Fruit fly (Drosophila melanogaster) whole organism, embryonic: ENCODE data around the gene dre4.

ENCODE experiments used
- Asciz ChIP-seq: fragments of 200-800 bp; sonication (Bioruptor generic); optimal IDR thresholded peaks from 2 replicates; lab custom pipeline; 2017; ENCODE audit warnings: missing biosample characterization, mild to moderate bottlenecking, missing genetic modification characterization, missing genetic modification reagents
- C15 ChIP-seq: fragments of 200-800 bp; sonication (Bioruptor generic); IDR thresholded peaks from 3 replicates; pipeline ENCODE4 v1.3.6; 2022; ENCODE audit warnings: missing biosample characterization, missing genetic modification characterization
- CG10267 ChIP-seq: fragments of 200-800 bp; sonication (Bioruptor generic); optimal IDR thresholded peaks from 2 replicates; lab custom pipeline; 2018; ENCODE audit warnings: missing biosample characterization, mild to moderate bottlenecking, missing genetic modification characterization, moderate library complexity
- CG11696 ChIP-seq: fragments of 200-800 bp; sonication (Bioruptor generic); IDR thresholded peaks from 2 replicates; pipeline ENCODE4 v1.3.6; 2022; ENCODE audit warnings: missing biosample characterization, missing genetic modification characterization
- CG12071 ChIP-seq: fragments of 200-800 bp; sonication (Bioruptor generic); optimal IDR thresholded peaks from 3 replicates; lab custom pipeline; 2018; ENCODE audit warnings: missing biosample characterization, mild to moderate bottlenecking, missing genetic modification characterization
- CG12155 ChIP-seq: fragments of 200-800 bp; sonication (Bioruptor generic); optimal IDR thresholded peaks from 3 replicates; lab custom pipeline; 2016; ENCODE audit warnings: missing biosample characterization, missing genetic modification characterization
- CG14441 ChIP-seq: fragments of 200-800 bp; sonication (Bioruptor generic); IDR thresholded peaks from 2 replicates; pipeline ENCODE4 v1.3.6; 2022; ENCODE audit warnings: missing biosample characterization, missing genetic modification characterization
- CG17359 ChIP-seq: fragments of 200-800 bp; sonication (Bioruptor generic); optimal IDR thresholded peaks from 3 replicates; lab custom pipeline; 2018; ENCODE audit warnings: missing biosample characterization, mild to moderate bottlenecking, missing genetic modification characterization, moderate library complexity
- CG2712 ChIP-seq: fragments of 200-800 bp; optimal IDR thresholded peaks from 3 replicates; lab custom pipeline; 2019; ENCODE audit warnings: missing biosample characterization, mild to moderate bottlenecking, missing genetic modification characterization, moderate library complexity
- CG30403 ChIP-seq: fragments of 200-800 bp; sonication (Bioruptor generic); optimal IDR thresholded peaks from 3 replicates; lab custom pipeline; 2016; ENCODE audit warnings: missing biosample characterization, missing genetic modification characterization
- CG30431 ChIP-seq: fragments of 200-800 bp; sonication (Bioruptor generic); optimal IDR thresholded peaks from 2 replicates; lab custom pipeline; 2017; ENCODE audit warnings: missing biosample characterization, missing genetic modification characterization
- CG31388 ChIP-seq: fragments of 200-800 bp; sonication (Bioruptor generic); optimal IDR thresholded peaks from 2 replicates; lab custom pipeline; 2016; ENCODE audit warnings: missing biosample characterization, missing genetic modification characterization
- CG4360 ChIP-seq: fragments of 200-800 bp; sonication (Bioruptor generic); IDR thresholded peaks from 2 replicates; pipeline ENCODE4 v1.3.6; 2022; ENCODE audit warnings: missing biosample characterization, missing genetic modification characterization
- CG5953 ChIP-seq: fragments of 200-800 bp; sonication (Bioruptor generic); IDR thresholded peaks from 2 replicates; pipeline ENCODE4 v1.3.6; 2022; ENCODE audit warnings: missing biosample characterization, missing genetic modification characterization
- CG6175 ChIP-seq: fragments of 200-800 bp; sonication (Bioruptor generic); IDR thresholded peaks from 3 replicates; pipeline ENCODE4 v1.3.6; 2022; ENCODE audit warnings: missing biosample characterization, missing genetic modification characterization
- CG6254 ChIP-seq: fragments of 200-800 bp; sonication (Bioruptor generic); optimal IDR thresholded peaks from 3 replicates; lab custom pipeline; 2017; ENCODE audit warnings: mild to moderate bottlenecking, missing biosample characterization, missing genetic modification reagents, missing genetic modification characterization
- CG6272 ChIP-seq: fragments of 200-800 bp; sonication (Bioruptor generic); IDR thresholded peaks from 2 replicates; pipeline ENCODE4 v1.3.6; 2022; ENCODE audit warnings: missing biosample characterization, missing genetic modification characterization
- CG6689 ChIP-seq: fragments of 200-800 bp; sonication (Bioruptor generic); IDR thresholded peaks from 2 replicates; pipeline ENCODE4 v1.3.6; 2022; ENCODE audit warnings: missing biosample characterization, missing genetic modification characterization
- CG9437 ChIP-seq: fragments of 200-800 bp; sonication (Bioruptor generic); optimal IDR thresholded peaks from 2 replicates; lab custom pipeline; 2018; ENCODE audit warnings: missing biosample characterization, mild to moderate bottlenecking, missing genetic modification characterization
- Dad ChIP-seq: fragments of 200-800 bp; sonication (Bioruptor generic); optimal IDR thresholded peaks from 3 replicates; lab custom pipeline; 2016; ENCODE audit warnings: missing biosample characterization, missing genetic modification characterization
- E2f1 ChIP-seq: fragments of 200-800 bp; sonication (Bioruptor generic); IDR thresholded peaks from 2 replicates; pipeline ENCODE4 v1.3.6; 2022; ENCODE audit warnings: missing biosample characterization, missing genetic modification characterization
- E2f2 ChIP-seq: fragments of 200-800 bp; sonication (Bioruptor generic); IDR thresholded peaks from 2 replicates; pipeline ENCODE4 v1.3.6; 2022; ENCODE audit warnings: missing biosample characterization, missing genetic modification characterization
- Fer2 ChIP-seq: fragments of 200-800 bp; sonication (Bioruptor generic); optimal IDR thresholded peaks from 2 replicates; lab custom pipeline; 2018; ENCODE audit warnings: missing biosample characterization, mild to moderate bottlenecking, missing genetic modification characterization, moderate library complexity
- H15 ChIP-seq: fragments of 200-800 bp; sonication (Bioruptor generic); IDR thresholded peaks from 3 replicates; pipeline ENCODE4 v1.3.6; 2022; ENCODE audit warnings: missing biosample characterization, missing genetic modification characterization
- HLH4C ChIP-seq: fragments of 200-800 bp; sonication (Bioruptor generic); IDR thresholded peaks from 3 replicates; pipeline ENCODE4 v1.3.6; 2022; ENCODE audit warnings: missing biosample characterization, missing genetic modification characterization; ENCODE audit not compliant: partially characterized antibody
- HLHmδ ChIP-seq: fragments of 200-800 bp; sonication (Bioruptor generic); optimal IDR thresholded peaks from 2 replicates; lab custom pipeline; 2018; ENCODE audit warnings: missing biosample characterization, mild to moderate bottlenecking, missing genetic modification characterization, moderate library complexity
- Hr78 ChIP-seq, 2 experiments: fragments of 200-800 bp in 1 of 2; fragments of >200 bp in 1 of 2; sonication (Bioruptor generic) in 1 of 2; optimal IDR thresholded peaks; 2 replicates each; lab custom pipeline; 2017 to 2019; ENCODE audit warnings: missing biosample characterization in 2 of 2, missing genetic modification characterization in 2 of 2, mild to moderate bottlenecking in 1 of 2, moderate library complexity in 1 of 2
- Lhr ChIP-seq: fragments of 200-800 bp; sonication (Bioruptor generic); optimal IDR thresholded peaks from 3 replicates; lab custom pipeline; 2017; ENCODE audit warnings: mild to moderate bottlenecking, missing biosample characterization, missing genetic modification reagents, missing genetic modification characterization
- MBD-R2 ChIP-seq: fragments of 200-800 bp; sonication (Bioruptor generic); IDR thresholded peaks from 2 replicates; pipeline ENCODE4 v1.3.6; 2022; ENCODE audit warnings: missing biosample characterization, missing genetic modification characterization
- MESR4 ChIP-seq: fragments of 200-800 bp; sonication (Bioruptor generic); optimal IDR thresholded peaks from 2 replicates; lab custom pipeline; 2018; ENCODE audit warnings: missing biosample characterization, mild to moderate bottlenecking, missing genetic modification characterization, moderate library complexity
- Max ChIP-seq: fragments of 200-800 bp; sonication (Bioruptor generic); optimal IDR thresholded peaks from 2 replicates; lab custom pipeline; 2016; ENCODE audit warnings: missing biosample characterization, mild to moderate bottlenecking, missing genetic modification characterization
- Oaz ChIP-seq: fragments of 200-800 bp; sonication (Bioruptor generic); IDR thresholded peaks from 2 replicates; pipeline ENCODE4 v1.3.6; 2022; ENCODE audit warnings: missing biosample characterization, missing genetic modification characterization
- Opbp ChIP-seq: fragments of 200-800 bp; sonication (Bioruptor generic); IDR thresholded peaks from 3 replicates; pipeline ENCODE4 v1.3.6; 2022; ENCODE audit warnings: missing biosample characterization, missing genetic modification characterization; ENCODE audit not compliant: partially characterized antibody
- Poxn ChIP-seq: fragments of 200-800 bp; sonication (Bioruptor generic); IDR thresholded peaks from 2 replicates; pipeline ENCODE4 v1.3.6; 2022; ENCODE audit warnings: missing biosample characterization, missing genetic modification characterization
- Ptx1 ChIP-seq: fragments of 200-800 bp; sonication (Bioruptor generic); IDR thresholded peaks from 2 replicates; pipeline ENCODE4 v1.3.6; 2022; ENCODE audit warnings: missing biosample characterization, missing genetic modification characterization
- Rx ChIP-seq: fragments of 200-800 bp; sonication (Bioruptor generic); IDR thresholded peaks from 2 replicates; pipeline ENCODE4 v1.3.6; 2022; ENCODE audit warnings: missing biosample characterization, missing genetic modification characterization
- abd-A ChIP-seq: fragments of 200-800 bp; sonication (Bioruptor generic); optimal IDR thresholded peaks from 3 replicates; lab custom pipeline; 2019; ENCODE audit warnings: missing biosample characterization, mild to moderate bottlenecking, missing genetic modification characterization, moderate library complexity
- cato ChIP-seq: fragments of 200-800 bp; sonication (Bioruptor generic); optimal IDR thresholded peaks from 2 replicates; lab custom pipeline; 2016; ENCODE audit warnings: missing biosample characterization, missing genetic modification characterization, borderline replicate concordance
- caup ChIP-seq: fragments of 200-800 bp; sonication (Bioruptor generic); optimal IDR thresholded peaks from 3 replicates; lab custom pipeline; 2017; ENCODE audit warnings: missing biosample characterization, mild to moderate bottlenecking, missing genetic modification characterization, moderate library complexity; ENCODE audit not compliant: severe bottlenecking
- esg ChIP-seq: fragments of 200-800 bp; sonication (Bioruptor generic); conservative IDR thresholded peaks from 2 replicates; pipeline ENCODE4 v1.3.6; 2022; ENCODE audit warnings: missing biosample characterization, missing genetic modification characterization
- gro ChIP-seq: fragments of 200-800 bp; sonication (Bioruptor generic); optimal IDR thresholded peaks from 2 replicates; lab custom pipeline; 2016; ENCODE audit warnings: missing biosample characterization, missing genetic modification characterization
- kay ChIP-seq: fragments of 200-800 bp; sonication (Bioruptor generic); optimal IDR thresholded peaks from 2 replicates; lab custom pipeline; 2016; ENCODE audit warnings: missing biosample characterization, missing genetic modification characterization
- mld ChIP-seq: fragments of 200-800 bp; sonication (Bioruptor generic); IDR thresholded peaks from 3 replicates; pipeline ENCODE4 v1.3.6; 2022; ENCODE audit warnings: missing biosample characterization, missing genetic modification characterization; ENCODE audit not compliant: partially characterized antibody
- pita ChIP-seq: fragments of 200-800 bp; sonication (Bioruptor generic); optimal IDR thresholded peaks from 2 replicates; lab custom pipeline; 2017; ENCODE audit warnings: missing biosample characterization, mild to moderate bottlenecking, missing genetic modification characterization
- ro ChIP-seq: fragments of 200-800 bp; sonication (Bioruptor generic); IDR thresholded peaks from 2 replicates; pipeline ENCODE4 v1.3.6; 2022; ENCODE audit warnings: missing biosample characterization, missing genetic modification characterization
- sc ChIP-seq, 3 experiments: fragments of >200 bp in 2 of 3; fragments of 200-800 bp in 1 of 3; sonication (Bioruptor generic) in 1 of 3; optimal IDR thresholded peaks; 2 replicates in 2 of 3; 3 replicates in 1 of 3; lab custom pipeline; 2017; ENCODE audit warnings: mild to moderate bottlenecking in 1 of 3, missing biosample characterization in 1 of 3, missing genetic modification characterization in 1 of 3, missing genetic modification reagents in 1 of 3
- scrt ChIP-seq: fragments of 200-800 bp; sonication (Bioruptor generic); optimal IDR thresholded peaks from 2 replicates; lab custom pipeline; 2018; ENCODE audit warnings: missing biosample characterization, mild to moderate bottlenecking, missing genetic modification characterization, moderate library complexity
- sqz ChIP-seq: fragments of 200-800 bp; sonication (Bioruptor generic); optimal IDR thresholded peaks from 3 replicates; lab custom pipeline; 2018; ENCODE audit warnings: missing biosample characterization, mild to moderate bottlenecking, missing genetic modification characterization
- ttk ChIP-seq: fragments of 200-800 bp; sonication (Bioruptor generic); IDR thresholded peaks from 2 replicates; pipeline ENCODE4 v2.1.2; 2022; ENCODE audit warnings: missing biosample characterization, missing genetic modification characterization
- wdn ChIP-seq: fragments of 200-800 bp; sonication (Bioruptor generic); IDR thresholded peaks from 2 replicates; pipeline ENCODE4 v1.3.6; 2022; ENCODE audit warnings: missing biosample characterization, missing genetic modification characterization

The dre4 gene

DNA sequence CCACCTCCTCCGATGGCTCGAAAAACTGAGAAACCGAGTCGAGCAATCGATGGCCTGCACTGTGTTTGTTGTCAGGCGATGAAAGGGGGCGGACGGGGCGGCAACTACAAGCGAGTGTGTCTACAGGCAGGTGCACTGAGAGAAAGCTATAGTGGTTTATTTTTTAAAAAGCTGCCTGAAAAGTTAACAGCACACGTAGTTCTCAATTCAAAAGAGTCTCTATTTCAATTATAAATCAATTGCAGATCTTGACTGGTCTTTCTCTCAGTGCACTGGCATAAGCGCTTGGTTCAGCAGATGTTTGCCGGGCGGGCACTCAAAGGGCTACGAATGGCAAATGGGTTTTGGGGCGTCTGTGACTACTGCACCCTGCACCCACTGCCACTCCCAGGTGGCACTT, 4.6 kb upstream of the dre4 start (continued):
- TF ChIP-seq abd-A (tag; lab: Kevin White, UChicago) (no peak), CG10267 (tag; lab: Kevin White, UChicago) (no peak), kay (GFP tag; lab: Kevin White, UChicago) (no peak), Ptx1 (GFP tag; lab: Robert Waterston, UW) (peak; percentile 62), CG14441 (peak; percentile 73), Oaz (GFP tag; lab: Robert Waterston, UW) (0 out of 2 replicates have a peak, but pooled peaks have one; percentile 28), MBD-R2 (GFP tag; lab: Robert Waterston, UW) (no peak), C15 (GFP tag; lab: Robert Waterston, UW) (0 out of 3 replicates have a peak, but pooled peaks have one; percentile 54), esg (GFP tag; lab: Robert Waterston, UW) (peak; percentile 27; the same call in 1 of the 2 replicates), Opbp (no peak), HLHmδ (GFP tag; lab: Kevin White, UChicago) (no peak), CG4360 (no peak), H15 (peak; percentile 57; the same call in 1 of the 3 replicates), CG2712 (tag; lab: Kevin White, UChicago) (no peak), CG6175 (GFP tag; lab: Robert Waterston, UW) (no peak), CG12071 (peak; percentile 46), CG30431 (GFP tag; lab: Kevin White, UChicago) (no peak), CG6689 (peak; percentile 39; the same call in 1 of the 2 replicates), wdn (GFP tag; lab: Robert Waterston, UW) (no peak), Max (no peak), MESR4 (GFP tag; lab: Kevin White, UChicago) (no peak), Asciz (GFP tag; lab: Kevin White, UChicago) (no peak), Poxn (no peak), mld (GFP tag; lab: Robert Waterston, UW) (no peak), Hr78 (GFP tag; optimal IDR thresholded peaks at IDR 0.05; lab: Kevin White, UChicago) (no peak), E2f1 (0 out of 2 replicates have a peak, but pooled peaks have one; percentile 21), Dad (GFP tag; lab: Kevin White, UChicago) (peak; percentile 18), caup (GFP tag; lab: Kevin White, UChicago) (peak; percentile 19), HLH4C (GFP tag; lab: Robert Waterston, UW) (no peak), sqz (GFP tag; lab: Kevin White, UChicago) (no peak), E2f2 (peak; percentile 14; the same call in 1 of the 2 replicates), scrt (GFP tag; lab: Kevin White, UChicago) (no peak), CG5953 (GFP tag; lab: Robert Waterston, UW) (0 out of 2 replicates have a peak, but pooled peaks have one; percentile 40), CG11696 (GFP tag; lab: Robert Waterston, UW) (peak; percentile 63; the same call in 1 of the 2 replicates), cato (GFP tag; lab: Kevin White, UChicago) (no peak), Rx (GFP tag; lab: Robert Waterston, UW) (0 out of 2 replicates have a peak, but pooled peaks have one; percentile 49), gro (GFP tag; lab: Kevin White, UChicago) (no peak), CG6254 (GFP tag; lab: Kevin White, UChicago) (no peak), sc (optimal IDR thresholded peaks at IDR 0.05; lab: Kevin White, UChicago) (no peak), sc (GFP tag; optimal IDR thresholded peaks at IDR 0.05; lab: Kevin White, UChicago) (no peak), Lhr (GFP tag; lab: Kevin White, UChicago) (no peak), CG17359 (peak; percentile 51), ttk (GFP tag; lab: Robert Waterston, UW) (peak; percentile 50; the same call in 1 of the 2 replicates), CG6272 (GFP tag; lab: Robert Waterston, UW) (no peak), CG9437 (no peak), CG31388 (GFP tag; lab: Kevin White, UChicago) (no peak), ro (GFP tag; lab: Robert Waterston, UW) (0 out of 2 replicates have a peak, but pooled peaks have one; percentile 13), CG30403 (GFP tag; lab: Kevin White, UChicago) (no peak), Fer2 (tag; lab: Kevin White, UChicago) (no peak), CG12155 (no peak), pita (GFP tag; lab: Kevin White, UChicago) (no peak)
